Worm (Caenorhabditis elegans) whole organism, L4/young adult: Measurements from ENCODE around the gene clec-197.

Experiments used
- W03F9.2 ChIP-seq: fragments of 150-350 bp; optimal IDR thresholded peaks from 2 replicates; lab custom pipeline; 2014; ENCODE audit warnings: missing biosample characterization, missing genetic modification characterization
- dao-5 ChIP-seq: sonication (generic microtip); optimal IDR thresholded peaks from 2 replicates; lab custom pipeline; 2016; ENCODE audit warnings: missing genotype, missing genetic modification characterization, moderate library complexity, missing compliant biosample characterization
- him-1 ChIP-seq: sonication (generic microtip); optimal IDR thresholded peaks from 2 replicates; lab custom pipeline; 2016; ENCODE audit warnings: missing genotype, missing genetic modification reagents, missing genetic modification characterization, missing compliant biosample characterization

- no peak for TF ChIP-seq him-1 (tag; lab: Kevin White, UChicago)
- no peak for TF ChIP-seq W03F9.2 (tag; lab: Kevin White, UChicago)
- TF ChIP-seq dao-5: no peak
Measured at ce11 chrIV:17328834-17329233, 17.7 kb downstream of the clec-197 start, which contains the start of gene ceh-88.
